Worm (Caenorhabditis elegans) whole organism, late embryonic: ENCODE measurements around the gene ZK84.5.
A peak's percentile ranks its signal among the peaks of the same experiment; 100 is the strongest.

Experiments used
- C08G9.2 ChIP-seq: sonication (generic microtip); optimal IDR thresholded peaks from 2 replicates; lab custom pipeline; 2016; ENCODE audit warnings: mild to moderate bottlenecking, missing genetic modification characterization, moderate library complexity, missing compliant biosample characterization
- F13H6.1 ChIP-seq: sonication (generic microtip); optimal IDR thresholded peaks from 2 replicates; lab custom pipeline; 2016; ENCODE audit warnings: missing genetic modification characterization, missing compliant biosample characterization
- K09A11.1 ChIP-seq: sonication (generic microtip); optimal IDR thresholded peaks from 2 replicates; lab custom pipeline; 2017; ENCODE audit warnings: antibody characterized with exemption, mild to moderate bottlenecking, missing genetic modification characterization, missing compliant biosample characterization; ENCODE audit not compliant: insufficient read depth
- Y22D7AL.16 ChIP-seq: sonication (generic microtip); optimal IDR thresholded peaks from 2 replicates; lab custom pipeline; 2016; ENCODE audit warnings: missing genetic modification characterization, missing compliant biosample characterization
- ama-1 ChIP-seq: fragments of 150-350 bp; optimal IDR thresholded peaks from 2 replicates; lab custom pipeline; 2014
- ceh-14 ChIP-seq: sonication (generic microtip); optimal IDR thresholded peaks from 2 replicates; lab custom pipeline; 2016; ENCODE audit warnings: missing genotype, missing genetic modification characterization, missing compliant biosample characterization
- ceh-18 ChIP-seq: sonication (generic microtip); optimal IDR thresholded peaks from 2 replicates; lab custom pipeline; 2016; ENCODE audit warnings: missing genetic modification characterization, missing compliant biosample characterization
- ceh-30 ChIP-seq: fragments of 150-350 bp; optimal IDR thresholded peaks from 2 replicates; lab custom pipeline; 2014; ENCODE audit warnings: missing biosample characterization, missing genetic modification characterization
- ceh-9 ChIP-seq: sonication (generic microtip); optimal IDR thresholded peaks from 2 replicates; lab custom pipeline; 2016; ENCODE audit warnings: mild to moderate bottlenecking, missing genetic modification characterization, inconsistent platforms, missing compliant biosample characterization
- che-1 ChIP-seq: sonication (generic microtip); optimal IDR thresholded peaks from 2 replicates; lab custom pipeline; 2016; ENCODE audit warnings: mild to moderate bottlenecking, missing genetic modification characterization, missing compliant biosample characterization
- dve-1 ChIP-seq: sonication (generic microtip); optimal IDR thresholded peaks from 2 replicates; lab custom pipeline; 2017; ENCODE audit warnings: antibody characterized with exemption, mild to moderate bottlenecking, missing genetic modification characterization, missing compliant biosample characterization
- ets-4 ChIP-seq: sonication (generic microtip); optimal IDR thresholded peaks from 2 replicates; lab custom pipeline; 2016; ENCODE audit warnings: missing genetic modification characterization, missing compliant biosample characterization
- eyg-1 ChIP-seq: sonication (generic microtip); optimal IDR thresholded peaks from 2 replicates; lab custom pipeline; 2016; ENCODE audit warnings: missing genotype, missing genetic modification characterization, missing compliant biosample characterization
- fax-1 ChIP-seq: sonication (generic microtip); optimal IDR thresholded peaks from 2 replicates; lab custom pipeline; 2016; ENCODE audit warnings: missing genotype, missing genetic modification characterization, missing compliant biosample characterization
- fkh-10 ChIP-seq: fragments of 150-350 bp; optimal IDR thresholded peaks from 2 replicates; lab custom pipeline; 2014; ENCODE audit warnings: missing biosample characterization, missing genetic modification reagents, missing genetic modification characterization
- hlh-13 ChIP-seq: fragments of 200-800 bp; sonication (Bioruptor generic); optimal IDR thresholded peaks from 2 replicates; lab custom pipeline; 2018; ENCODE audit warnings: mild to moderate bottlenecking, missing genetic modification characterization, missing compliant biosample characterization
- hlh-30 ChIP-seq: sonication (generic microtip); optimal IDR thresholded peaks from 2 replicates; lab custom pipeline; 2017; ENCODE audit warnings: antibody characterized with exemption, missing genetic modification characterization, missing compliant biosample characterization; ENCODE audit not compliant: insufficient read depth
- hlh-8 ChIP-seq: sonication (generic microtip); optimal IDR thresholded peaks from 2 replicates; lab custom pipeline; 2016; ENCODE audit warnings: missing genotype, missing genetic modification characterization, missing compliant biosample characterization
- lim-6 ChIP-seq: sonication (generic microtip); optimal IDR thresholded peaks from 2 replicates; lab custom pipeline; 2016; ENCODE audit warnings: missing genetic modification characterization, missing compliant biosample characterization
- mec-3 ChIP-seq: sonication (generic microtip); optimal IDR thresholded peaks from 2 replicates; lab custom pipeline; 2016; ENCODE audit warnings: borderline replicate concordance, missing genetic modification characterization, missing compliant biosample characterization
- nhr-232 ChIP-seq: sonication (generic microtip); optimal IDR thresholded peaks from 2 replicates; lab custom pipeline; 2016; ENCODE audit warnings: missing genetic modification characterization, missing compliant biosample characterization
- npax-4 ChIP-seq: sonication (generic microtip); optimal IDR thresholded peaks from 2 replicates; lab custom pipeline; 2016; ENCODE audit warnings: missing genetic modification characterization, missing compliant biosample characterization
- odd-2 ChIP-seq: sonication (generic microtip); optimal IDR thresholded peaks from 2 replicates; lab custom pipeline; 2017; ENCODE audit warnings: antibody characterized with exemption, mild to moderate bottlenecking, missing genetic modification characterization, missing compliant biosample characterization
- pat-9 ChIP-seq: fragments of 200-800 bp; sonication (Bioruptor generic); optimal IDR thresholded peaks from 2 replicates; lab custom pipeline; 2018; ENCODE audit warnings: mild to moderate bottlenecking, missing genetic modification characterization, moderate library complexity, missing compliant biosample characterization
- pha-2 ChIP-seq: sonication (generic microtip); optimal IDR thresholded peaks from 2 replicates; lab custom pipeline; 2017; ENCODE audit warnings: mild to moderate bottlenecking, missing genetic modification characterization, missing compliant biosample characterization
- pha-4 ChIP-seq: fragments of 150-350 bp; optimal IDR thresholded peaks from 2 replicates; lab custom pipeline; 2018; ENCODE audit warnings: missing biosample characterization, missing genetic modification reagents, missing genetic modification characterization
- pros-1 ChIP-seq: fragments of 150-350 bp; optimal IDR thresholded peaks from 2 replicates; lab custom pipeline; 2014; ENCODE audit warnings: missing biosample characterization, missing genetic modification reagents, missing genetic modification characterization
- ref-2 ChIP-seq: sonication (generic microtip); optimal IDR thresholded peaks from 2 replicates; lab custom pipeline; 2016; ENCODE audit warnings: missing genetic modification characterization, missing compliant biosample characterization
- rnt-1 ChIP-seq: sonication (generic microtip); optimal IDR thresholded peaks from 2 replicates; lab custom pipeline; 2016; ENCODE audit warnings: missing genetic modification characterization, missing compliant biosample characterization
- sdc-2 ChIP-seq: sonication (generic microtip); optimal IDR thresholded peaks from 2 replicates; lab custom pipeline; 2016; ENCODE audit warnings: missing genotype, missing genetic modification characterization, missing compliant biosample characterization
- syd-9 ChIP-seq: sonication (generic microtip); optimal IDR thresholded peaks from 2 replicates; lab custom pipeline; 2016; ENCODE audit warnings: mild to moderate bottlenecking, missing genetic modification characterization, moderate library complexity, missing compliant biosample characterization
- tbx-2 ChIP-seq: sonication (generic microtip); optimal IDR thresholded peaks from 2 replicates; lab custom pipeline; 2016; ENCODE audit warnings: missing genetic modification characterization, missing compliant biosample characterization
- tbx-7 ChIP-seq: sonication (generic microtip); optimal IDR thresholded peaks from 2 replicates; lab custom pipeline; 2016; ENCODE audit warnings: missing genotype, missing genetic modification characterization, missing compliant biosample characterization
- unc-42 ChIP-seq: sonication (generic microtip); optimal IDR thresholded peaks from 2 replicates; lab custom pipeline; 2016; ENCODE audit warnings: missing genotype, missing genetic modification characterization, missing compliant biosample characterization
- unc-55 ChIP-seq: sonication (generic microtip); optimal IDR thresholded peaks from 2 replicates; lab custom pipeline; 2017; ENCODE audit warnings: missing biosample characterization, missing genetic modification reagents, missing genetic modification characterization
- unc-86 ChIP-seq: sonication (generic microtip); optimal IDR thresholded peaks from 2 replicates; lab custom pipeline; 2016; ENCODE audit warnings: missing genetic modification characterization, missing compliant biosample characterization
- zip-5 ChIP-seq: sonication (generic microtip); optimal IDR thresholded peaks from 2 replicates; lab custom pipeline; 2016; ENCODE audit warnings: missing genetic modification characterization, missing compliant biosample characterization

Gene ZK84.5

ce11 chrII:6047639-6048159, 31.4 kb upstream of the ZK84.5 start, which contains the start of the genes R12C12.6 and ran-5 (continued):
- TF ChIP-seq ceh-9 (no peak), ref-2 (tag; lab: Kevin White, UChicago) (no peak), ets-4 (tag; lab: Kevin White, UChicago) (no peak), F13H6.1 (tag; lab: Kevin White, UChicago) (peak; percentile 21), unc-86 (tag; lab: Kevin White, UChicago) (peak; percentile 45), hlh-30 (tag; lab: Kevin White, UChicago) (no peak), ceh-14 (tag; lab: Kevin White, UChicago) (no peak), pros-1 (tag; lab: Kevin White, UChicago) (no peak), tbx-2 (tag; lab: Kevin White, UChicago) (peak; percentile 48), pat-9 (tag; lab: Kevin White, UChicago) (no peak), fkh-10 (GFP tag; lab: Kevin White, UChicago) (no peak), che-1 (tag; lab: Kevin White, UChicago) (no peak), rnt-1 (no peak), sdc-2 (tag; lab: Kevin White, UChicago) (peak; percentile 16), eyg-1 (no peak), lim-6 (tag; lab: Kevin White, UChicago) (no peak), syd-9 (tag; lab: Kevin White, UChicago) (no peak), pha-2 (tag; lab: Kevin White, UChicago) (no peak), mec-3 (tag; lab: Kevin White, UChicago) (no peak)

ce11 chrII:6046023-6046631, 29.8 kb upstream of the ZK84.5 start:
- TF ChIP-seq ceh-18: peak; percentile 6
- no peak for TF ChIP-seq ref-2 (tag; lab: Kevin White, UChicago)
- TF ChIP-seq, all 69 proteins: peak for 1

- no peak for TF ChIP-seq nhr-232 (tag; lab: Kevin White, UChicago)
- TF ChIP-seq ama-1: no peak
- no peak for TF ChIP-seq ceh-18
- no peak for TF ChIP-seq zip-5 (tag; lab: Kevin White, UChicago)
- TF ChIP-seq fkh-10 (GFP tag; lab: Kevin White, UChicago): no peak
- no peak for TF ChIP-seq tbx-7 (tag; lab: Kevin White, UChicago)
- TF ChIP-seq K09A11.1 (tag; lab: Kevin White, UChicago): no peak
- TF ChIP-seq eyg-1: no peak
- TF ChIP-seq pha-4 (tag; lab: Kevin White, UChicago): no peak
- TF ChIP-seq unc-42 (tag; lab: Kevin White, UChicago): no peak
- no peak for TF ChIP-seq mec-3 (tag; lab: Kevin White, UChicago)
- TF ChIP-seq C08G9.2 (tag; lab: Kevin White, UChicago): no peak
- TF ChIP-seq hlh-30 (tag; lab: Kevin White, UChicago): no peak
- no peak for TF ChIP-seq unc-55 (GFP tag; lab: Kevin White, UChicago)
- TF ChIP-seq, all 69 proteins: peak for 0
Measured at ce11 chrII:6045048-6045447, 28.7 kb upstream of the ZK84.5 start, which contains the start of gene R12C12.5. TSS of gene R12C12.5 (minus strand) at chrII:6045148.

- TF ChIP-seq mec-3 (tag; lab: Kevin White, UChicago): no peak
- TF ChIP-seq hlh-13 (GFP tag; lab: Kevin White, UChicago): no peak
- TF ChIP-seq hlh-8: no peak
- no peak for TF ChIP-seq fax-1 (tag; lab: Kevin White, UChicago)
- TF ChIP-seq nhr-232 (tag; lab: Kevin White, UChicago): no peak
- no peak for TF ChIP-seq tbx-2 (tag; lab: Kevin White, UChicago)
- TF ChIP-seq Y22D7AL.16 (tag; lab: Kevin White, UChicago): no peak
- TF ChIP-seq odd-2 (tag; lab: Kevin White, UChicago): no peak
- TF ChIP-seq pat-9 (tag; lab: Kevin White, UChicago): no peak
- no peak for TF ChIP-seq npax-4 (tag; lab: Kevin White, UChicago)
- no peak for TF ChIP-seq dve-1 (tag; lab: Kevin White, UChicago)
- no peak for TF ChIP-seq hlh-30 (tag; lab: Kevin White, UChicago)
- TF ChIP-seq ceh-30 (tag; lab: Kevin White, UChicago): no peak
Measured at ce11 chrII:6043166-6043565, 26.9 kb upstream of the ZK84.5 start, which contains the start of gene R12C12.10. TSS of gene R12C12.10 (minus strand) at chrII:6043266.
